Fruit fly (Drosophila melanogaster): ENCODE data around the gene hh.

The hh gene

dm6 chr3R:23099233-23099632 lies 42.5 kb downstream of the hh start, which contains the start of gene CG6738:
Gene CG6738 (plus strand): TSS chr3R:23099533.
- TF ChIP-seq tgo (GFP tag; IDR thresholded peaks at IDR 0.05) (no peak), Opbp (GFP tag; IDR thresholded peaks at IDR 0.05; ENCODE audit: partially characterized antibody) (no peak), Awh (GFP tag; IDR thresholded peaks at IDR 0.05) (no peak), sim (GFP tag; IDR thresholded peaks at IDR 0.05) (no peak), chm (GFP tag; IDR thresholded peaks at IDR 0.05) (no peak), ttk (GFP tag; IDR thresholded peaks at IDR 0.05) (no peak), CG9727 (GFP tag; optimal IDR thresholded peaks at IDR 0.05) (no peak), NK7.1 (GFP tag; optimal IDR thresholded peaks at IDR 0.05) (no peak), CG5180 (GFP tag; optimal IDR thresholded peaks at IDR 0.05) (no peak), Mrtf (GFP tag; IDR thresholded peaks at IDR 0.05) (no peak), oc (tag; optimal IDR thresholded peaks at IDR 0.05) (no peak), CG3838 (GFP tag; optimal IDR thresholded peaks at IDR 0.05) (no peak), CTCF (GFP tag; optimal IDR thresholded peaks at IDR 0.05) (no peak), Fer2 (tag; optimal IDR thresholded peaks at IDR 0.05) (no peak), Ets97D (GFP tag; optimal IDR thresholded peaks at IDR 0.05) (no peak), pita (GFP tag; optimal IDR thresholded peaks at IDR 0.05) (no peak), HLH54F (GFP tag; optimal IDR thresholded peaks at IDR 0.05) (no peak)

- TF ChIP-seq CG15514 (GFP tag; optimal IDR thresholded peaks at IDR 0.05), result no peak
- TF ChIP-seq bsh (GFP tag; optimal IDR thresholded peaks at IDR 0.05), result no peak
- TF ChIP-seq CG12236 (GFP tag; optimal IDR thresholded peaks at IDR 0.05), result no peak
- no peak for TF ChIP-seq hb (GFP tag; IDR thresholded peaks at IDR 0.05; ENCODE audit: partially characterized antibody)
- TF ChIP-seq exex (tag; optimal IDR thresholded peaks at IDR 0.05), result peak; percentile 68
- TF ChIP-seq CG34422 (GFP tag; IDR thresholded peaks at IDR 0.05), result no peak
- TF ChIP-seq CG14965 (GFP tag; optimal IDR thresholded peaks at IDR 0.05; ENCODE audit: borderline replicate concordance), result no peak
- TF ChIP-seq CG13123 (GFP tag; optimal IDR thresholded peaks at IDR 0.05), result no peak
- TF ChIP-seq CG1024 (GFP tag; IDR thresholded peaks at IDR 0.05), result no peak
- no peak for TF ChIP-seq pita (GFP tag; optimal IDR thresholded peaks at IDR 0.05)
- TF ChIP-seq ems (GFP tag; optimal IDR thresholded peaks at IDR 0.05), result no peak
- TF ChIP-seq Dbx (GFP tag; IDR thresholded peaks at IDR 0.05), result no peak
- TF ChIP-seq yki (optimal IDR thresholded peaks at IDR 0.05), result no peak
- no peak for TF ChIP-seq CG10274 (GFP tag; optimal IDR thresholded peaks at IDR 0.05)
- TF ChIP-seq sd (tag; optimal IDR thresholded peaks at IDR 0.05), result peak; percentile 31
- peak; percentile 40 for TF ChIP-seq grn (GFP tag; optimal IDR thresholded peaks at IDR 0.05)
- peak; percentile 50 for TF ChIP-seq CG34376 (GFP tag; optimal IDR thresholded peaks at IDR 0.05)
- TF ChIP-seq Ptx1 (GFP tag; IDR thresholded peaks at IDR 0.05), result no peak
- TF ChIP-seq Ets97D (GFP tag; optimal IDR thresholded peaks at IDR 0.05), result no peak
- no peak for TF ChIP-seq D19B (GFP tag; optimal IDR thresholded peaks at IDR 0.05)
- TF ChIP-seq CG10321 (GFP tag; IDR thresholded peaks at IDR 0.05), result no peak
- TF ChIP-seq bigmax (GFP tag; optimal IDR thresholded peaks at IDR 0.05), result no peak
- TF ChIP-seq gsb-n (tag; optimal IDR thresholded peaks at IDR 0.05), result no peak
- TF ChIP-seq CG17385 (GFP tag; optimal IDR thresholded peaks at IDR 0.05), result no peak
- no peak for TF ChIP-seq CG14014 (GFP tag; IDR thresholded peaks at IDR 0.05)
- TF ChIP-seq Awh (GFP tag; IDR thresholded peaks at IDR 0.05), result no peak
- TF ChIP-seq CG6765 (GFP tag; optimal IDR thresholded peaks at IDR 0.05), result no peak
- TF ChIP-seq mirr (GFP tag; optimal IDR thresholded peaks at IDR 0.05), result peak; percentile 69
- TF ChIP-seq lab (GFP tag; optimal IDR thresholded peaks at IDR 0.05), result peak; percentile 50
Measured at dm6 chr3R:23097197-23097809, 44.4 kb downstream of the hh start, which contains the start of gene CG6733. Gene CG6733 (plus strand): TSS chr3R:23097728.

Data from whole organism, embryonic.